Worm (Caenorhabditis elegans) whole organism, L2 larva: ENCODE measurements around the gene cox-11.

Experiments used
- ama-1 ChIP-seq: fragments of 150-350 bp; optimal IDR thresholded peaks from 2 replicates; lab custom pipeline; 2018; ENCODE audit warnings: inconsistent platforms
- elt-3 ChIP-seq: sonication (generic microtip); optimal IDR thresholded peaks from 2 replicates; lab custom pipeline; 2017; ENCODE audit warnings: missing biosample characterization, missing genetic modification characterization
- fos-1 ChIP-seq: fragments of 150-350 bp; optimal IDR thresholded peaks from 2 replicates; lab custom pipeline; 2014; ENCODE audit warnings: missing biosample characterization, missing genetic modification characterization
- lin-13 ChIP-seq: fragments of 150-350 bp; optimal IDR thresholded peaks from 2 replicates; lab custom pipeline; 2014; ENCODE audit warnings: missing biosample characterization, missing genetic modification reagents, missing genetic modification characterization
- lsy-2 ChIP-seq, 2 experiments: fragments of 150-350 bp in 1 of 2; sonication (generic microtip) in 1 of 2; optimal IDR thresholded peaks; 2 replicates each; lab custom pipeline; 2014 to 2017; ENCODE audit warnings: missing biosample characterization in 2 of 2, missing genetic modification characterization in 2 of 2
- nhr-237 ChIP-seq: fragments of 150-350 bp; optimal IDR thresholded peaks from 2 replicates; lab custom pipeline; 2014; ENCODE audit warnings: missing biosample characterization, missing genetic modification characterization
- nhr-6 ChIP-seq: fragments of 150-350 bp; optimal IDR thresholded peaks from 2 replicates; lab custom pipeline; 2014; ENCODE audit warnings: missing biosample characterization, missing genetic modification characterization
- skn-1 ChIP-seq: sonication (generic microtip); optimal IDR thresholded peaks from 2 replicates; lab custom pipeline; 2017; ENCODE audit warnings: missing biosample characterization, missing genetic modification characterization
- snpc-4 ChIP-seq: fragments of 150-350 bp; optimal IDR thresholded peaks from 2 replicates; lab custom pipeline; 2014; ENCODE audit warnings: missing biosample characterization, missing genetic modification characterization
- zag-1 ChIP-seq: fragments of 150-350 bp; optimal IDR thresholded peaks from 2 replicates; lab custom pipeline; 2014; ENCODE audit warnings: missing biosample characterization, missing genetic modification characterization

- TF ChIP-seq skn-1 (tag; lab: Kevin White, UChicago) = no peak
- TF ChIP-seq lin-13 (GFP tag; lab: Kevin White, UChicago) = no peak
- no peak for TF ChIP-seq zag-1 (tag; lab: Kevin White, UChicago)
- no peak for TF ChIP-seq nhr-237 (tag; lab: Kevin White, UChicago)
- TF ChIP-seq snpc-4 (tag; lab: Kevin White, UChicago) = no peak
- no peak for TF ChIP-seq ama-1 (lab: Kevin White, UChicago)
- no peak for TF ChIP-seq lsy-2 (tag; optimal IDR thresholded peaks at IDR 0.05; lab: Kevin White, UChicago)
- TF ChIP-seq nhr-6 (tag; lab: Kevin White, UChicago) = no peak
- TF ChIP-seq elt-3 (tag; lab: Kevin White, UChicago) = no peak
- no peak for TF ChIP-seq fos-1
Observed at ce11 chrIV:13261778-13262177, 17.7 kb downstream of the cox-11 start.
